Fruit fly (Drosophila melanogaster) whole organism, wandering third instar larva: Measurements from ENCODE around the gene spel1.

Experiments
- Abd-B ChIP-seq: fragments of >200 bp; optimal IDR thresholded peaks from 2 replicates; lab custom pipeline; 2017; ENCODE audit warnings: missing biosample characterization, missing genetic modification characterization
- CG32264 ChIP-seq: fragments of 200-800 bp; sonication (Bioruptor generic); optimal IDR thresholded peaks from 2 replicates; lab custom pipeline; 2016; ENCODE audit warnings: missing biosample characterization, missing genetic modification characterization
- CG9705 ChIP-seq: fragments of 200-800 bp; sonication (Bioruptor generic); optimal IDR thresholded peaks from 2 replicates; lab custom pipeline; 2018; ENCODE audit warnings: missing biosample characterization, mild to moderate bottlenecking, missing genetic modification characterization
- CrebA ChIP-seq: fragments of 200-800 bp; sonication (Bioruptor generic); optimal IDR thresholded peaks from 2 replicates; lab custom pipeline; 2016; ENCODE audit warnings: missing biosample characterization, mild to moderate bottlenecking, missing genetic modification characterization, borderline replicate concordance
- Dfd ChIP-seq: fragments of >200 bp; optimal IDR thresholded peaks from 2 replicates; lab custom pipeline; 2017; ENCODE audit warnings: missing biosample characterization, missing genetic modification characterization
- Dif ChIP-seq: fragments of 200-275, 200-300 bp; sonication (Bioruptor generic); optimal IDR thresholded peaks from 2 replicates; lab custom pipeline; 2018; ENCODE audit warnings: missing biosample characterization, missing genetic modification characterization; ENCODE audit not compliant: partially characterized antibody
- GATAd ChIP-seq: sonication (Bioruptor generic); optimal IDR thresholded peaks from 2 replicates; lab custom pipeline; 2016; ENCODE audit warnings: missing biosample characterization, missing genetic modification characterization
- Hnf4 ChIP-seq: fragments of 200-800 bp; sonication (Bioruptor generic); optimal IDR thresholded peaks from 2 replicates; lab custom pipeline; 2016; ENCODE audit warnings: missing biosample characterization, mild to moderate bottlenecking, missing genetic modification characterization
- Hr78 ChIP-seq: fragments of >200 bp; optimal IDR thresholded peaks from 2 replicates; lab custom pipeline; 2017; ENCODE audit warnings: missing biosample characterization, missing genetic modification characterization
- Hr83 ChIP-seq: fragments of 200-300 bp; sonication (Bioruptor generic); optimal IDR thresholded peaks from 2 replicates; lab custom pipeline; 2016; ENCODE audit warnings: missing biosample characterization, mild to moderate bottlenecking, missing genetic modification characterization, moderate library complexity; ENCODE audit not compliant: poor library complexity, severe bottlenecking
- Jra ChIP-seq: sonication (Bioruptor generic); optimal IDR thresholded peaks from 2 replicates; lab custom pipeline; 2016; ENCODE audit warnings: missing biosample characterization, missing genetic modification characterization
- Mio ChIP-seq: sonication (Bioruptor generic); optimal IDR thresholded peaks from 2 replicates; lab custom pipeline; 2016; ENCODE audit warnings: missing biosample characterization, missing genetic modification characterization
- Myc ChIP-seq: fragments of >200 bp; optimal IDR thresholded peaks from 2 replicates; lab custom pipeline; 2017
- N ChIP-seq: fragments of >200 bp; optimal IDR thresholded peaks from 2 replicates; lab custom pipeline; 2018; ENCODE audit warnings: missing biosample characterization, missing external identifiers, missing genetic modification characterization
- OdsH ChIP-seq: fragments of 200-800 bp; sonication (Bioruptor generic); optimal IDR thresholded peaks from 2 replicates; lab custom pipeline; 2016; ENCODE audit warnings: missing biosample characterization, mild to moderate bottlenecking, missing genetic modification characterization
- Rel ChIP-seq, 2 experiments: fragments of 200-800 bp; sonication (Bioruptor generic) in 1 of 2; optimal IDR thresholded peaks; 2 replicates in 1 of 2; 3 replicates in 1 of 2; lab custom pipeline; 2016 to 2019; ENCODE audit warnings: mild to moderate bottlenecking in 2 of 2, missing biosample characterization in 2 of 2, missing genetic modification characterization in 2 of 2, moderate library complexity in 1 of 2
- Sp1 ChIP-seq: fragments of 200-800 bp; sonication (Bioruptor generic); optimal IDR thresholded peaks from 3 replicates; lab custom pipeline; 2019; ENCODE audit warnings: missing biosample characterization, mild to moderate bottlenecking, missing genetic modification characterization, moderate library complexity
- Vsx2 ChIP-seq: fragments of 200-300, 225-300 bp; sonication (Bioruptor generic); optimal IDR thresholded peaks from 2 replicates; lab custom pipeline; 2018; ENCODE audit warnings: missing biosample characterization, missing genetic modification characterization; ENCODE audit not compliant: partially characterized antibody
- br ChIP-seq: fragments of 200-800 bp; sonication (Bioruptor generic); optimal IDR thresholded peaks from 2 replicates; lab custom pipeline; 2016; ENCODE audit warnings: missing biosample characterization, missing genetic modification characterization
- brk ChIP-seq: fragments of 200-800 bp; sonication (Bioruptor generic); optimal IDR thresholded peaks from 2 replicates; lab custom pipeline; 2016; ENCODE audit warnings: missing biosample characterization, mild to moderate bottlenecking, missing genetic modification characterization
- dl ChIP-seq, 2 experiments: fragments of 175-275, 200-275 bp in 1 of 2; fragments of 200-275 bp in 1 of 2; sonication (Bioruptor generic); optimal IDR thresholded peaks; lab custom pipeline; 2018; ENCODE audit warnings: mild to moderate bottlenecking in 2 of 2, missing biosample characterization in 2 of 2, missing genetic modification characterization in 2 of 2, moderate library complexity in 2 of 2; ENCODE audit not compliant: partially characterized antibody in 2 of 2, insufficient read depth in 1 of 2
- dsf ChIP-seq: sonication (Bioruptor generic); optimal IDR thresholded peaks from 2 replicates; lab custom pipeline; 2016; ENCODE audit warnings: missing biosample characterization, missing genetic modification characterization, borderline replicate concordance
- ey ChIP-seq: fragments of 200-800 bp; sonication (Bioruptor generic); optimal IDR thresholded peaks from 2 replicates; lab custom pipeline; 2016; ENCODE audit warnings: missing biosample characterization, missing genetic modification characterization
- foxo ChIP-seq, 2 experiments: fragments of 200-800 bp; sonication (Bioruptor generic); optimal IDR thresholded peaks; 2 replicates in 1 of 2; 3 replicates in 1 of 2; lab custom pipeline; 2016 to 2017; ENCODE audit warnings: missing biosample characterization in 2 of 2, missing genetic modification characterization in 2 of 2
- fru ChIP-seq: fragments of 200-800 bp; sonication (Bioruptor generic); optimal IDR thresholded peaks from 3 replicates; lab custom pipeline; 2016; ENCODE audit warnings: missing biosample characterization, mild to moderate bottlenecking, missing genetic modification characterization
- h ChIP-seq: fragments of 200-800 bp; sonication (Bioruptor generic); optimal IDR thresholded peaks from 3 replicates; lab custom pipeline; 2016; ENCODE audit warnings: missing biosample characterization, mild to moderate bottlenecking, missing genetic modification characterization
- jim ChIP-seq: fragments of 175-275, 200-325 bp; sonication (Bioruptor generic); optimal IDR thresholded peaks from 2 replicates; lab custom pipeline; 2016; ENCODE audit warnings: missing biosample characterization, mild to moderate bottlenecking, missing genetic modification characterization
- lola ChIP-seq: fragments of >200 bp; optimal IDR thresholded peaks from 2 replicates; lab custom pipeline; 2017; ENCODE audit warnings: missing biosample characterization, missing genetic modification characterization
- pan ChIP-seq: fragments of >200 bp; optimal IDR thresholded peaks from 2 replicates; lab custom pipeline; 2017
- psq ChIP-seq: fragments of 200-800 bp; sonication (Bioruptor generic); optimal IDR thresholded peaks from 3 replicates; lab custom pipeline; 2017; ENCODE audit warnings: missing biosample characterization, mild to moderate bottlenecking, missing genetic modification characterization, moderate library complexity
- rgr ChIP-seq: fragments of 200-800 bp; sonication (Bioruptor generic); optimal IDR thresholded peaks from 3 replicates; lab custom pipeline; 2016; ENCODE audit warnings: missing biosample characterization, mild to moderate bottlenecking, missing genetic modification characterization
- sage ChIP-seq: fragments of 200-800 bp; sonication (Bioruptor generic); optimal IDR thresholded peaks from 2 replicates; lab custom pipeline; 2016; ENCODE audit warnings: missing biosample characterization, mild to moderate bottlenecking, missing genetic modification characterization
- sv ChIP-seq: fragments of 200-800 bp; sonication (Bioruptor generic); optimal IDR thresholded peaks from 3 replicates; lab custom pipeline; 2016; ENCODE audit warnings: missing biosample characterization, missing genetic modification characterization
- tai ChIP-seq: sonication (Bioruptor generic); optimal IDR thresholded peaks from 2 replicates; lab custom pipeline; 2016; ENCODE audit warnings: missing biosample characterization, missing genetic modification characterization
- usp ChIP-seq: fragments of >200 bp; optimal IDR thresholded peaks from 2 replicates; lab custom pipeline; 2017; ENCODE audit warnings: missing biosample characterization, missing genetic modification characterization
- woc ChIP-seq: sonication (Bioruptor generic); optimal IDR thresholded peaks from 2 replicates; lab custom pipeline; 2016; ENCODE audit warnings: missing biosample characterization, mild to moderate bottlenecking, missing genetic modification characterization

Gene spel1

dm6 chr2L:14340964-14341363 is 20.9 kb upstream of the spel1 start:
- no peak for TF ChIP-seq Dif (GFP tag; lab: Kevin White, UChicago)
- no peak for TF ChIP-seq fru
- TF ChIP-seq Sp1 (GFP tag; lab: Kevin White, UChicago), result no peak
- no peak for TF ChIP-seq Vsx2 (GFP tag; lab: Kevin White, UChicago)
- no peak for TF ChIP-seq sv (GFP tag; lab: Kevin White, UChicago)
- no peak for TF ChIP-seq N (GFP tag; lab: Kevin White, UChicago)
- TF ChIP-seq jim (GFP tag; lab: Kevin White, UChicago), result no peak
- no peak for TF ChIP-seq dl (GFP tag; optimal IDR thresholded peaks at IDR 0.05; lab: Kevin White, UChicago; ENCODE audit: insufficient read depth in 1 of 2, partially characterized antibody in 2 of 2)
- no peak for TF ChIP-seq CrebA (GFP tag; lab: Kevin White, UChicago)
- TF ChIP-seq tai (GFP tag; lab: Kevin White, UChicago), result no peak
- TF ChIP-seq CG32264 (GFP tag; lab: Kevin White, UChicago), result no peak
- no peak for TF ChIP-seq foxo (GFP tag; optimal IDR thresholded peaks at IDR 0.05; lab: Kevin White, UChicago)
- TF ChIP-seq h (GFP tag; lab: Kevin White, UChicago), result no peak
- no peak for TF ChIP-seq woc (GFP tag; lab: Kevin White, UChicago)
- TF ChIP-seq Mio (GFP tag; lab: Kevin White, UChicago), result no peak
- TF ChIP-seq Hr78 (GFP tag; lab: Kevin White, UChicago), result no peak

dm6 chr2L:14346588-14346987 is 15.3 kb upstream of the spel1 start, which contains the start of gene Send2:
Send2 (minus strand) TSS chr2L:14346688.
- TF ChIP-seq usp (GFP tag; lab: Kevin White, UChicago), result no peak
- TF ChIP-seq br (GFP tag; lab: Kevin White, UChicago), result no peak
- no peak for TF ChIP-seq N (GFP tag; lab: Kevin White, UChicago)
- no peak for TF ChIP-seq sage (GFP tag; lab: Kevin White, UChicago)
- no peak for TF ChIP-seq Sp1 (GFP tag; lab: Kevin White, UChicago)
- no peak for TF ChIP-seq Hnf4
- TF ChIP-seq GATAd (GFP tag; lab: Kevin White, UChicago), result no peak
- no peak for TF ChIP-seq ey (GFP tag; lab: Kevin White, UChicago)
- TF ChIP-seq psq, result no peak
- TF ChIP-seq dsf (GFP tag; lab: Kevin White, UChicago), result no peak
- TF ChIP-seq Jra, result no peak
- no peak for TF ChIP-seq OdsH (GFP tag; lab: Kevin White, UChicago)
- no peak for TF ChIP-seq fru
- no peak for TF ChIP-seq foxo (GFP tag; optimal IDR thresholded peaks at IDR 0.05; lab: Kevin White, UChicago)
- no peak for TF ChIP-seq rgr (GFP tag; lab: Kevin White, UChicago)
- no peak for TF ChIP-seq Vsx2 (GFP tag; lab: Kevin White, UChicago)
- no peak for TF ChIP-seq brk (GFP tag; lab: Kevin White, UChicago)
- TF ChIP-seq Hr83, result no peak

DNA sequence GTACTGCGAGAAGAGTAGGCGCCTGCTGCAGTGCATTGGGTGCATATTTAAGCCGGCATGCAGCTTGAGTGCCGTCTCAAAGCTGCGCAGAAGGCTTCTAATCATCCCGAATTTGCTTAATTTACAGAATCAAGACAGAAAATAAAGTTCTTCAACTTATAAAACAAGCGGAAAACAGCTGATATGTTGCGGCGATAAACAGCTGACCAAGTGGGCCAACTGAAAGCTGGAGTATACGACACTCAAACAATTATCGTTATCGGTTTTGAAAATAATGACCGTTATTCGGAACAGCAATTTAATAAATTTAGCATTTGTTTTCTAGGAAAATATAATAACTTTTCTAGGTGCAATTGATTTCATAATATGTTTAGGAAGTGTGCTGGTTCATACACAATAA is 13.3 kb upstream of the spel1 start, which contains the start of gene mTTF:
Gene mTTF (minus strand): TSS at position 189 of the 400 bp plus-strand sequence.
- TF ChIP-seq Vsx2 (GFP tag; lab: Kevin White, UChicago) (peak; percentile 74), Abd-B (GFP tag; lab: Kevin White, UChicago) (no peak), CG9705 (GFP tag; lab: Kevin White, UChicago) (no peak), GATAd (GFP tag; lab: Kevin White, UChicago) (no peak), Dif (GFP tag; lab: Kevin White, UChicago) (peak; percentile 88), Hr78 (GFP tag; lab: Kevin White, UChicago) (no peak), Hnf4 (no peak), Dfd (GFP tag; lab: Kevin White, UChicago) (no peak), Myc (lab: Kevin White, UChicago) (no peak), Rel (GFP tag; optimal IDR thresholded peaks at IDR 0.05; lab: Kevin White, UChicago) (no peak), Rel (tag; optimal IDR thresholded peaks at IDR 0.05; lab: Kevin White, UChicago) (no peak), dl (GFP tag; optimal IDR thresholded peaks at IDR 0.05; lab: Kevin White, UChicago; ENCODE audit: insufficient read depth in 1 of 2, partially characterized antibody in 2 of 2) (peak in 1 of 2 experiments; percentile 4), h (GFP tag; lab: Kevin White, UChicago) (no peak), usp (GFP tag; lab: Kevin White, UChicago) (no peak), psq (no peak), lola (GFP tag; lab: Kevin White, UChicago) (no peak), woc (GFP tag; lab: Kevin White, UChicago) (no peak), rgr (GFP tag; lab: Kevin White, UChicago) (no peak), ey (GFP tag; lab: Kevin White, UChicago) (no peak), tai (GFP tag; lab: Kevin White, UChicago) (no peak), sv (GFP tag; lab: Kevin White, UChicago) (no peak), OdsH (GFP tag; lab: Kevin White, UChicago) (no peak), dsf (GFP tag; lab: Kevin White, UChicago) (no peak), CG32264 (GFP tag; lab: Kevin White, UChicago) (no peak), Sp1 (GFP tag; lab: Kevin White, UChicago) (no peak), pan (lab: Kevin White, UChicago) (no peak)
